Worm (Caenorhabditis elegans) whole organism, L2 larva: ENCODE measurements around the gene klp-13.

Experiments used
- R02D3.7 ChIP-seq: fragments of 150-350 bp; optimal IDR thresholded peaks from 2 replicates; lab custom pipeline; 2014; ENCODE audit warnings: missing biosample characterization, missing genetic modification characterization
- alr-1 ChIP-seq: fragments of 150-350 bp; optimal IDR thresholded peaks from 2 replicates; lab custom pipeline; 2014; ENCODE audit warnings: missing biosample characterization, missing genetic modification characterization
- mbf-1 ChIP-seq: sonication (generic microtip); optimal IDR thresholded peaks from 2 replicates; lab custom pipeline; 2017; ENCODE audit warnings: missing biosample characterization, missing genetic modification characterization
- nhr-11 ChIP-seq: fragments of 150-350 bp; optimal IDR thresholded peaks from 2 replicates; lab custom pipeline; 2014; ENCODE audit warnings: missing biosample characterization, missing genetic modification characterization
- nhr-77 ChIP-seq: fragments of 150-350 bp; optimal IDR thresholded peaks from 2 replicates; lab custom pipeline; 2014; ENCODE audit warnings: missing biosample characterization, missing genetic modification characterization
- sma-9 ChIP-seq, 2 experiments: fragments of 150-350 bp in 1 of 2; sonication (generic microtip) in 1 of 2; optimal IDR thresholded peaks; 2 replicates each; lab custom pipeline; 2014 to 2016; ENCODE audit warnings: missing genetic modification characterization in 2 of 2, mild to moderate bottlenecking in 1 of 2, missing biosample characterization in 1 of 2, missing compliant biosample characterization in 1 of 2, missing genetic modification reagents in 1 of 2, moderate library complexity in 1 of 2
- unc-62 ChIP-seq: fragments of 150-350 bp; optimal IDR thresholded peaks from 2 replicates; lab custom pipeline; 2014; ENCODE audit warnings: missing biosample characterization, missing genetic modification reagents, missing genetic modification characterization

- TF ChIP-seq nhr-11 (tag; lab: Kevin White, UChicago) (no peak), unc-62 (GFP tag; lab: Kevin White, UChicago) (no peak), alr-1 (tag; lab: Kevin White, UChicago) (no peak), R02D3.7 (tag; lab: Kevin White, UChicago) (no peak), mbf-1 (tag; lab: Kevin White, UChicago) (no peak), nhr-77 (tag; lab: Kevin White, UChicago) (no peak), sma-9 (GFP tag; optimal IDR thresholded peaks at IDR 0.05; lab: Kevin White, UChicago) (no peak), sma-9 (tag; optimal IDR thresholded peaks at IDR 0.05; lab: Kevin White, UChicago) (no peak)
These were observed 30.3 kb downstream of the klp-13 start, which contains the start of gene C09B8.8 for ce11 chrX:6015096-6015495.
